Fruit fly (Drosophila melanogaster) whole organism, embryonic: ENCODE data around the gene pall.

Experiments
- ATbp ChIP-seq: fragments of 200-800 bp; sonication (Bioruptor generic); optimal IDR thresholded peaks from 2 replicates; lab custom pipeline; 2017; ENCODE audit warnings: missing biosample characterization, mild to moderate bottlenecking, missing genetic modification characterization, missing genetic modification reagents
- Bgb ChIP-seq: fragments of 200-800 bp; sonication (Bioruptor generic); IDR thresholded peaks from 2 replicates; pipeline ENCODE4 v1.3.6; 2022; ENCODE audit warnings: missing biosample characterization, missing genetic modification characterization; ENCODE audit not compliant: partially characterized antibody
- CG11504 ChIP-seq: fragments of 200-800 bp; sonication (Bioruptor generic); optimal IDR thresholded peaks from 3 replicates; lab custom pipeline; 2019; ENCODE audit warnings: missing biosample characterization, mild to moderate bottlenecking, missing genetic modification characterization, moderate library complexity
- CG1603 ChIP-seq: fragments of 200-800 bp; sonication (Bioruptor generic); optimal IDR thresholded peaks from 2 replicates; lab custom pipeline; 2019; ENCODE audit warnings: missing biosample characterization, mild to moderate bottlenecking, missing genetic modification characterization, moderate library complexity
- CG17359 ChIP-seq: fragments of 200-800 bp; sonication (Bioruptor generic); optimal IDR thresholded peaks from 3 replicates; lab custom pipeline; 2018; ENCODE audit warnings: missing biosample characterization, mild to moderate bottlenecking, missing genetic modification characterization, moderate library complexity
- CG33557 ChIP-seq: fragments of 200-800 bp; sonication (Bioruptor generic); optimal IDR thresholded peaks from 2 replicates; lab custom pipeline; 2019; ENCODE audit warnings: missing biosample characterization, mild to moderate bottlenecking, missing genetic modification characterization, moderate library complexity
- CG3407 ChIP-seq: fragments of 200-800 bp; sonication (Bioruptor generic); optimal IDR thresholded peaks from 2 replicates; lab custom pipeline; 2018; ENCODE audit warnings: missing biosample characterization, mild to moderate bottlenecking, missing genetic modification characterization
- CG3726 ChIP-seq: fragments of 200-800 bp; sonication (Bioruptor generic); IDR thresholded peaks from 3 replicates; pipeline ENCODE4, ENCODE4 v1.3.6; 2022; ENCODE audit warnings: missing biosample characterization, missing genetic modification characterization
- CG4424 ChIP-seq: fragments of 200-800 bp; sonication (Bioruptor generic); optimal IDR thresholded peaks from 3 replicates; lab custom pipeline; 2016; ENCODE audit warnings: missing biosample characterization, missing genetic modification characterization
- CG6175 ChIP-seq: fragments of 200-800 bp; sonication (Bioruptor generic); IDR thresholded peaks from 3 replicates; pipeline ENCODE4 v1.3.6; 2022; ENCODE audit warnings: missing biosample characterization, missing genetic modification characterization
- CG6254 ChIP-seq: fragments of 200-800 bp; sonication (Bioruptor generic); optimal IDR thresholded peaks from 3 replicates; lab custom pipeline; 2017; ENCODE audit warnings: mild to moderate bottlenecking, missing biosample characterization, missing genetic modification reagents, missing genetic modification characterization
- CG6683 ChIP-seq: fragments of 200-800 bp; sonication (Bioruptor generic); optimal IDR thresholded peaks from 2 replicates; lab custom pipeline; 2017; ENCODE audit warnings: missing biosample characterization, mild to moderate bottlenecking, missing genetic modification characterization, missing genetic modification reagents
- CG6854 ChIP-seq: fragments of 200-800 bp; sonication (Bioruptor generic); optimal IDR thresholded peaks from 3 replicates; lab custom pipeline; 2017; ENCODE audit warnings: missing biosample characterization, mild to moderate bottlenecking, missing genetic modification characterization
- CG7963 ChIP-seq: fragments of 200-800 bp; sonication (Bioruptor generic); IDR thresholded peaks from 3 replicates; pipeline ENCODE4 v1.3.6; 2022; ENCODE audit warnings: missing biosample characterization, missing genetic modification characterization; ENCODE audit not compliant: partially characterized antibody
- CG8290 ChIP-seq, 3 experiments: fragments of 200-800 bp; sonication (Bioruptor generic); optimal IDR thresholded peaks; 2 replicates each; lab custom pipeline; 2016 to 2019; ENCODE audit warnings: missing biosample characterization in 3 of 3, missing genetic modification characterization in 3 of 3, mild to moderate bottlenecking in 2 of 3, moderate library complexity in 1 of 3
- CG8388 ChIP-seq: fragments of 200-800 bp; sonication (Bioruptor generic); optimal IDR thresholded peaks from 2 replicates; lab custom pipeline; 2019; ENCODE audit warnings: missing biosample characterization, mild to moderate bottlenecking, missing genetic modification characterization, moderate library complexity
- CG9932 ChIP-seq: fragments of 200-800 bp; sonication (Bioruptor generic); IDR thresholded peaks from 2 replicates; pipeline ENCODE4 v1.3.6; 2022; ENCODE audit warnings: missing biosample characterization, missing genetic modification characterization
- CHES-1-like ChIP-seq: fragments of 200-800 bp; sonication (Bioruptor generic); optimal IDR thresholded peaks from 2 replicates; lab custom pipeline; 2016; ENCODE audit warnings: missing biosample characterization, missing genetic modification characterization
- D ChIP-seq, 2 experiments: fragments of 200-800 bp in 1 of 2; fragments of >200 bp in 1 of 2; sonication (Bioruptor generic) in 1 of 2; optimal IDR thresholded peaks; 2 replicates in 1 of 2; 3 replicates in 1 of 2; lab custom pipeline; 2017; ENCODE audit warnings: mild to moderate bottlenecking in 1 of 2, missing biosample characterization in 1 of 2, missing genetic modification characterization in 1 of 2, missing genetic modification reagents in 1 of 2
- Drgx ChIP-seq: fragments of 200-800 bp; sonication (Bioruptor generic); IDR thresholded peaks from 2 replicates; pipeline ENCODE4 v1.3.6; 2022; ENCODE audit warnings: missing biosample characterization, missing genetic modification characterization
- Elba2 ChIP-seq: fragments of 200-800 bp; sonication (Bioruptor generic); optimal IDR thresholded peaks from 3 replicates; lab custom pipeline; 2016; ENCODE audit warnings: missing biosample characterization, missing genetic modification characterization
- HLH54F ChIP-seq: fragments of 200-800 bp; sonication (Bioruptor generic); optimal IDR thresholded peaks from 3 replicates; lab custom pipeline; 2016; ENCODE audit warnings: missing biosample characterization, missing genetic modification characterization
- Hr51 ChIP-seq, 2 experiments: fragments of 200-800 bp; sonication (Bioruptor generic); optimal IDR thresholded peaks; 2 replicates in 1 of 2; 3 replicates in 1 of 2; lab custom pipeline; 2016 to 2018; ENCODE audit warnings: missing biosample characterization in 2 of 2, missing genetic modification characterization in 2 of 2, mild to moderate bottlenecking in 1 of 2, moderate library complexity in 1 of 2
- Med ChIP-seq: fragments of 200-800 bp; sonication (Bioruptor generic); peaks from one replicate; lab custom pipeline; 2016; ENCODE audit warnings: missing biosample characterization, missing genetic modification characterization, mild to moderate bottlenecking, inconsistent platforms, moderate library complexity
- Meics ChIP-seq: fragments of 200-800 bp; sonication (Bioruptor generic); optimal IDR thresholded peaks from 2 replicates; lab custom pipeline; 2017; ENCODE audit warnings: missing biosample characterization, mild to moderate bottlenecking, missing genetic modification characterization
- PHDP ChIP-seq: fragments of 200-800 bp; sonication (Bioruptor generic); optimal IDR thresholded peaks from 3 replicates; lab custom pipeline; 2018; ENCODE audit warnings: missing biosample characterization, mild to moderate bottlenecking, missing genetic modification characterization, moderate library complexity
- Sox100B ChIP-seq: fragments of 200-800 bp; sonication (Bioruptor generic); optimal IDR thresholded peaks from 3 replicates; lab custom pipeline; 2018; ENCODE audit warnings: missing biosample characterization, mild to moderate bottlenecking, missing genetic modification characterization
- Ssrp ChIP-seq: fragments of 200-800 bp; sonication (Bioruptor generic); optimal IDR thresholded peaks from 2 replicates; lab custom pipeline; 2018; ENCODE audit warnings: missing biosample characterization, mild to moderate bottlenecking, missing genetic modification characterization, moderate library complexity
- abd-A ChIP-seq: fragments of 200-800 bp; sonication (Bioruptor generic); optimal IDR thresholded peaks from 3 replicates; lab custom pipeline; 2019; ENCODE audit warnings: missing biosample characterization, mild to moderate bottlenecking, missing genetic modification characterization, moderate library complexity
- al ChIP-seq: fragments of 200-800 bp; sonication (Bioruptor generic); IDR thresholded peaks from 2 replicates; pipeline ENCODE4 v1.3.6; 2022; ENCODE audit warnings: missing biosample characterization, missing genetic modification characterization
- bowl ChIP-seq: fragments of 200-800 bp; sonication (Bioruptor generic); IDR thresholded peaks from 2 replicates; pipeline ENCODE4 v1.3.6; 2022; ENCODE audit warnings: missing biosample characterization, missing genetic modification characterization
- bsh ChIP-seq, 2 experiments: fragments of 200-800 bp; sonication (Bioruptor generic); optimal IDR thresholded peaks; 2 replicates each; lab custom pipeline; 2017 to 2018; ENCODE audit warnings: mild to moderate bottlenecking in 2 of 2, missing biosample characterization in 2 of 2, missing genetic modification characterization in 2 of 2, moderate library complexity in 1 of 2
- btn ChIP-seq: fragments of 200-800 bp; sonication (Bioruptor generic); optimal IDR thresholded peaks from 2 replicates; lab custom pipeline; 2016; ENCODE audit warnings: missing biosample characterization, missing genetic modification characterization
- chif ChIP-seq, 2 experiments: fragments of 200-800 bp; sonication (Bioruptor generic); optimal IDR thresholded peaks; 3 replicates each; lab custom pipeline; 2016; ENCODE audit warnings: missing biosample characterization in 2 of 2, missing genetic modification characterization in 2 of 2
- cwo ChIP-seq: fragments of 200-800 bp; sonication (Bioruptor generic); optimal IDR thresholded peaks from 3 replicates; lab custom pipeline; 2017; ENCODE audit warnings: missing biosample characterization, missing genetic modification characterization, mild to moderate bottlenecking, moderate library complexity, missing genetic modification reagents
- dm ChIP-seq: fragments of 200-800 bp; sonication (Bioruptor generic); optimal IDR thresholded peaks from 3 replicates; lab custom pipeline; 2016; ENCODE audit warnings: missing biosample characterization, missing genetic modification characterization
- exex ChIP-seq: fragments of 200-800 bp; sonication (Bioruptor generic); optimal IDR thresholded peaks from 4 replicates; lab custom pipeline; 2018; ENCODE audit warnings: missing biosample characterization, mild to moderate bottlenecking, missing genetic modification characterization, moderate library complexity
- fd64A ChIP-seq: fragments of 200-800 bp; sonication (Bioruptor generic); optimal IDR thresholded peaks from 3 replicates; lab custom pipeline; 2018; ENCODE audit warnings: missing biosample characterization, mild to moderate bottlenecking, missing genetic modification characterization
- mirr ChIP-seq: fragments of 200-800 bp; sonication (Bioruptor generic); optimal IDR thresholded peaks from 3 replicates; lab custom pipeline; 2018; ENCODE audit warnings: missing biosample characterization, mild to moderate bottlenecking, missing genetic modification characterization
- nom ChIP-seq: fragments of 200-800 bp; sonication (Bioruptor generic); optimal IDR thresholded peaks from 2 replicates; lab custom pipeline; 2017; ENCODE audit warnings: missing biosample characterization, missing genetic modification characterization, mild to moderate bottlenecking, moderate library complexity, missing genetic modification reagents
- oc ChIP-seq: fragments of 200-800 bp; sonication (Bioruptor generic); optimal IDR thresholded peaks from 2 replicates; lab custom pipeline; 2018; ENCODE audit warnings: missing biosample characterization, mild to moderate bottlenecking, missing genetic modification characterization, moderate library complexity
- sisA ChIP-seq: fragments of 200-800 bp; sonication (Bioruptor generic); IDR thresholded peaks from 2 replicates; pipeline ENCODE4 v1.3.6; 2022; ENCODE audit warnings: missing biosample characterization, missing genetic modification characterization
- tll ChIP-seq, 2 experiments: fragments of 200-800 bp in 1 of 2; fragments of >200 bp in 1 of 2; sonication (Bioruptor generic) in 1 of 2; optimal IDR thresholded peaks; 2 replicates each; lab custom pipeline; 2017 to 2019; ENCODE audit warnings: missing biosample characterization in 2 of 2, missing genetic modification characterization in 2 of 2, mild to moderate bottlenecking in 1 of 2, moderate library complexity in 1 of 2
- tup ChIP-seq: fragments of 200-800 bp; sonication (Bioruptor generic); optimal IDR thresholded peaks from 2 replicates; lab custom pipeline; 2016; ENCODE audit warnings: missing biosample characterization, mild to moderate bottlenecking, missing genetic modification characterization, moderate library complexity
- zen ChIP-seq: fragments of 200-800 bp; sonication (Bioruptor generic); optimal IDR thresholded peaks from 3 replicates; lab custom pipeline; 2018; ENCODE audit warnings: missing biosample characterization, mild to moderate bottlenecking, missing genetic modification characterization, moderate library complexity
- zen2 ChIP-seq: fragments of 200-800 bp; sonication (Bioruptor generic); IDR thresholded peaks from 3 replicates; pipeline ENCODE4 v1.3.6; 2022; ENCODE audit warnings: missing biosample characterization, missing genetic modification characterization; ENCODE audit not compliant: partially characterized antibody
- zfh1 ChIP-seq: fragments of 200-800 bp; sonication (Bioruptor generic); IDR thresholded peaks from 3 replicates; pipeline ENCODE4 v1.3.6; 2022; ENCODE audit warnings: missing biosample characterization, missing genetic modification characterization

Gene pall

dm6 chr3L:9468261-9468890, 19.2 kb downstream of the pall start (continued):
- TF ChIP-seq Bgb (GFP tag; lab: Robert Waterston, UW): no peak
- peak; percentile 12; the same call in 1 of the 2 replicates for TF ChIP-seq CG9932
- no peak for TF ChIP-seq bowl (GFP tag; lab: Robert Waterston, UW)
- no peak for TF ChIP-seq CHES-1-like (GFP tag; lab: Kevin White, UChicago)
- no peak for TF ChIP-seq CG8290 (GFP tag; optimal IDR thresholded peaks at IDR 0.05; lab: Kevin White, UChicago)
- TF ChIP-seq CG8290 (tag; optimal IDR thresholded peaks at IDR 0.05; lab: Kevin White, UChicago): peak in 1 of 2 experiments; percentile 1
- TF ChIP-seq CG6854 (GFP tag; lab: Kevin White, UChicago): peak; percentile 45
- peak in 1 of 2 experiments; percentile 9 for TF ChIP-seq chif (GFP tag; optimal IDR thresholded peaks at IDR 0.05; lab: Kevin White, UChicago)
- no peak for TF ChIP-seq oc (tag; lab: Kevin White, UChicago)
- TF ChIP-seq zfh1 (GFP tag; lab: Robert Waterston, UW): no peak
- TF ChIP-seq Drgx (GFP tag; lab: Robert Waterston, UW): no peak
- TF ChIP-seq CG3726: no peak
- peak; percentile 34 for TF ChIP-seq Ssrp
- peak; percentile 30 for TF ChIP-seq PHDP (tag; lab: Kevin White, UChicago)
- TF ChIP-seq btn (GFP tag; lab: Kevin White, UChicago): no peak
- TF ChIP-seq Sox100B (GFP tag; lab: Kevin White, UChicago): peak; percentile 64
- TF ChIP-seq HLH54F (GFP tag; lab: Kevin White, UChicago): no peak
- TF ChIP-seq Meics (GFP tag; lab: Kevin White, UChicago): peak; percentile 62
- no peak for TF ChIP-seq CG3407
- no peak for TF ChIP-seq CG8388 (GFP tag; lab: Kevin White, UChicago)
- peak; percentile 3 for TF ChIP-seq CG4424 (GFP tag; lab: Kevin White, UChicago)
- TF ChIP-seq sisA (GFP tag; lab: Robert Waterston, UW): no peak
- TF ChIP-seq CG7963: no peak
- TF ChIP-seq CG33557 (GFP tag; lab: Kevin White, UChicago): no peak
- TF ChIP-seq CG1603 (tag; lab: Kevin White, UChicago): no peak
- TF ChIP-seq al (GFP tag; lab: Robert Waterston, UW): no peak
- no peak for TF ChIP-seq exex (tag; lab: Kevin White, UChicago)
- peak; percentile 47 for TF ChIP-seq cwo (GFP tag; lab: Kevin White, UChicago)
- TF ChIP-seq CG17359 (tag; lab: Kevin White, UChicago): peak; percentile 16
- TF ChIP-seq tup (GFP tag; lab: Kevin White, UChicago): no peak

DNA sequence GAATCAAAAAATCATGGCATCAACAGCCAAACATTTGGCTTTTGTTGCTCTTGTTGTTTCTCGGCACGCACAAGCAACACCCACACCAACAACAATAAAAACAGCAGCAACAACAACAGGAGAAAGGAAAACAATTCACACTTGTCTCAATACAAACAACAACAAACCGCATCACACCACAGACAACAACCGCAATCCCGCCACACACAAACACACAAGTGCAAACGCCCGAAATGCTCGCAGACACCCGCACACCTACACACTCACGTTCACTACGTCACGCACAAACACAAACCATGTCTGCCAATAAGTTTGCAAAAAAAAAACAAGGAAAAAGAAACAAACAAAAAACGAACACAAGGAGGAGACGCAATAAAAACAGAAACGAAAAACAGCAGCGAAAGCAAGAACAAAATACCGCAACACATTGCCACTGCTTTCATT, 19.8 kb downstream of the pall start:
- TF ChIP-seq ATbp (GFP tag; lab: Kevin White, UChicago) (peak; percentile 2), CG6254 (GFP tag; lab: Kevin White, UChicago) (no peak), CG6175 (GFP tag; lab: Robert Waterston, UW) (no peak), Hr51 (GFP tag; optimal IDR thresholded peaks at IDR 0.05; lab: Kevin White, UChicago) (peak in 1 of 2 experiments; percentile 43), zen2 (GFP tag; lab: Robert Waterston, UW) (no peak), CG11504 (tag; lab: Kevin White, UChicago) (no peak), mirr (GFP tag; lab: Kevin White, UChicago) (peak; percentile 46), zen (tag; lab: Kevin White, UChicago) (peak; percentile 38), CG6683 (GFP tag; lab: Kevin White, UChicago) (no peak), Elba2 (peak; percentile 73), dm (GFP tag; lab: Kevin White, UChicago) (no peak), fd64A (peak; percentile 7), abd-A (tag; lab: Kevin White, UChicago) (peak; percentile 53), D (optimal IDR thresholded peaks at IDR 0.05; lab: Kevin White, UChicago) (peak; percentile 26), D (GFP tag; optimal IDR thresholded peaks at IDR 0.05; lab: Kevin White, UChicago) (no peak), nom (GFP tag; lab: Kevin White, UChicago) (peak; percentile 87), tll (GFP tag; optimal IDR thresholded peaks at IDR 0.05; lab: Kevin White, UChicago) (peak in 1 of 2 experiments; percentile 95), bsh (GFP tag; optimal IDR thresholded peaks at IDR 0.05; lab: Kevin White, UChicago) (peak in 1 of 2 experiments; percentile 59), Med (GFP tag; lab: Kevin White, UChicago) (peak; percentile 70)
